Comparison of ENCODE assay signal across 1 fruit fly cellular context in genomic region chr3L:22455953-22456488, dm6.
TF ChIP-seq lines count a peak whose summit lies in the region.

No protein-coding gene starts in this region.

TF ChIP-seq in whole organism, embryonic, 481 proteins besides CTCF, POLR2A, EP300 and RAD21 (continued from another document):
- TF ChIP-seq hth (optimal IDR thresholded peaks at IDR 0.05; lab: Kevin White, UChicago), result no peak
